Fruit fly (Drosophila melanogaster): ENCODE results near the gene CG13698.

CG13698 gene

DNA sequence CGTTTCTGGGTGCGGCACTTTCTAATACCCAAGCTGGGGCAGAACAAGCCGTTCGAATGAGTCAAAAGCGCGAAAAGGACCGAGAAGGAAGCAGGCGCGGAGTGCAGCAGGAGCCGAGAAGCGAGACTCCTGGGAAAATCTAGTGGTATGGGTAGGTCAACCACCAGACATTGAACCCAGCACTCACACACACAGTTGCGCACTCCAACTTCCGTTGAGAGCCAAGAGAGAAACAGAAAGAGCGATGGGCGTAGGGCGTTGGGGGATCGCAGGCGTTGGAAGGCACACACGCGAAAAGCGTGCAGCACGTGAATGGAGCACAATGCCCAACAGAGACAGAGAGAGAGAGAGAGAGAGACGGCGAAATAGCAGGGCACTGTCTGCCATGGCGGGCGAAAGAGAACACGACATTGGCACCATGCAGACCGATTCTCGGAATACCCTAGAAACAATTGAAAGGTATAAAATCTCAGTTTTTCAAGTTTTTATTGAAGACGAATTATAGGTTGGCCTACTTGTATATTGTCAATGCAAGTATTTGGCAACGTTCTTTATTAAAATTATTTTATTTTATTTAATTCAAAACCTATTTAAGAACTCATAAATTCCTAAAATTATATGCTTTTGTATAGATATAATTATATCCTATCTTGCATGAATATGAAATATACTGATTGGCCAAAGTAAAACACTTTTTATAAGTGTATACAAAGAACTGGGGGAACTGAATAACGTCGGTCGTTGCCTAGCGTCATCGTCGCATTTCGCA lies 28.1 kb downstream of the CG13698 start (continued):
- no peak for TF ChIP-seq Elba2 (GFP tag; optimal IDR thresholded peaks at IDR 0.05)
- no peak for TF ChIP-seq zf30C (GFP tag; optimal IDR thresholded peaks at IDR 0.05)
- no peak for TF ChIP-seq Lhr (GFP tag; optimal IDR thresholded peaks at IDR 0.05)
- TF ChIP-seq fu2 (GFP tag; optimal IDR thresholded peaks at IDR 0.05), result no peak
- no peak for TF ChIP-seq CG10979 (tag; optimal IDR thresholded peaks at IDR 0.05)
- TF ChIP-seq mirr (GFP tag; optimal IDR thresholded peaks at IDR 0.05), result no peak
- TF ChIP-seq nerfin-1 (tag; optimal IDR thresholded peaks at IDR 0.05), result no peak
- TF ChIP-seq CG11723 (GFP tag; optimal IDR thresholded peaks at IDR 0.05), result no peak
- TF ChIP-seq CG10274 (GFP tag; optimal IDR thresholded peaks at IDR 0.05), result no peak
- peak; percentile 36 for TF ChIP-seq CG8388 (GFP tag; optimal IDR thresholded peaks at IDR 0.05)
- TF ChIP-seq CG11560 (tag; IDR thresholded peaks at IDR 0.05), result no peak
- TF ChIP-seq CG9437 (GFP tag; optimal IDR thresholded peaks at IDR 0.05), result peak; percentile 28
- TF ChIP-seq sima (GFP tag; optimal IDR thresholded peaks at IDR 0.05), result no peak
- TF ChIP-seq CG15011 (GFP tag; optimal IDR thresholded peaks at IDR 0.05), result no peak
- no peak for TF ChIP-seq slp2 (GFP tag; optimal IDR thresholded peaks at IDR 0.05)
- peak; percentile 33 for TF ChIP-seq CG10147 (GFP tag; optimal IDR thresholded peaks at IDR 0.05)
- no peak for TF ChIP-seq Atf6 (GFP tag; IDR thresholded peaks at IDR 0.05)
- peak; percentile 58 for TF ChIP-seq nmo (GFP tag; optimal IDR thresholded peaks at IDR 0.05)
- TF ChIP-seq toy (GFP tag; IDR thresholded peaks at IDR 0.05), result no peak
- no peak for TF ChIP-seq CG4282 (GFP tag; optimal IDR thresholded peaks at IDR 0.05)
- no peak for TF ChIP-seq ap (GFP tag; IDR thresholded peaks at IDR 0.05)
- no peak for TF ChIP-seq sug (tag; optimal IDR thresholded peaks at IDR 0.05)
- no peak for TF ChIP-seq CHES-1-like (GFP tag; optimal IDR thresholded peaks at IDR 0.05)
- no peak for TF ChIP-seq Hr51 (GFP tag; optimal IDR thresholded peaks at IDR 0.05)
- no peak for TF ChIP-seq stc (GFP tag; IDR thresholded peaks at IDR 0.05)
- peak; percentile 10 for TF ChIP-seq bcd (GFP tag; optimal IDR thresholded peaks at IDR 0.05)
- TF ChIP-seq CG10431 (GFP tag; optimal IDR thresholded peaks at IDR 0.05), result no peak
- peak; percentile 33 for TF ChIP-seq org-1 (GFP tag; optimal IDR thresholded peaks at IDR 0.05)
- 0 out of 2 replicates have a peak, but pooled peaks have one; percentile 6 for TF ChIP-seq CG14014 (GFP tag; IDR thresholded peaks at IDR 0.05)
- no peak for TF ChIP-seq CG17359 (tag; optimal IDR thresholded peaks at IDR 0.05)
- TF ChIP-seq CG16779 (GFP tag; IDR thresholded peaks at IDR 0.05), result no peak
- TF ChIP-seq ash1 (GFP tag; optimal IDR thresholded peaks at IDR 0.05), result no peak
- TF ChIP-seq NFAT (GFP tag; IDR thresholded peaks at IDR 0.05), result no peak
- TF ChIP-seq CG33213 (GFP tag; optimal IDR thresholded peaks at IDR 0.05), result no peak
- TF ChIP-seq CG3726 (GFP tag; IDR thresholded peaks at IDR 0.05), result no peak
- TF ChIP-seq her (GFP tag; optimal IDR thresholded peaks at IDR 0.05), result no peak
- TF ChIP-seq twi (tag; optimal IDR thresholded peaks at IDR 0.05), result no peak
- TF ChIP-seq btn (GFP tag; optimal IDR thresholded peaks at IDR 0.05), result no peak
- TF ChIP-seq NK7.1 (GFP tag; optimal IDR thresholded peaks at IDR 0.05), result no peak
- no peak for TF ChIP-seq dan (GFP tag; IDR thresholded peaks at IDR 0.05)
- TF ChIP-seq Hr78 (GFP tag; optimal IDR thresholded peaks at IDR 0.05), result peak in 1 of 2 experiments; percentile 25
- TF ChIP-seq Hr3 (GFP tag; optimal IDR thresholded peaks at IDR 0.05), result peak; percentile 18
- TF ChIP-seq Eip74EF (GFP tag; optimal IDR thresholded peaks at IDR 0.05), result no peak
- TF ChIP-seq CG32767 (GFP tag; IDR thresholded peaks at IDR 0.05), result no peak
- TF ChIP-seq ind (GFP tag; optimal IDR thresholded peaks at IDR 0.05), result peak; percentile 2
- TF ChIP-seq Atf3 (GFP tag; optimal IDR thresholded peaks at IDR 0.05), result no peak
- no peak for TF ChIP-seq trem (tag; optimal IDR thresholded peaks at IDR 0.05)
- no peak for TF ChIP-seq CG6765 (GFP tag; optimal IDR thresholded peaks at IDR 0.05)
- no peak for TF ChIP-seq CG10959 (GFP tag; IDR thresholded peaks at IDR 0.05)
- no peak for TF ChIP-seq repo (GFP tag; optimal IDR thresholded peaks at IDR 0.05)
